Worm (Caenorhabditis elegans) whole organism, L4 larva: ENCODE measurements around the gene C54F6.15.

Experiments used
- pqm-1 ChIP-seq: sonication (generic microtip); optimal IDR thresholded peaks from 2 replicates; lab custom pipeline; 2017; ENCODE audit warnings: missing biosample characterization, missing genetic modification characterization
- unc-130 ChIP-seq: sonication (generic microtip); optimal IDR thresholded peaks from 2 replicates; lab custom pipeline; 2016; ENCODE audit warnings: missing genetic modification reagents, missing genetic modification characterization, missing compliant biosample characterization

DNA sequence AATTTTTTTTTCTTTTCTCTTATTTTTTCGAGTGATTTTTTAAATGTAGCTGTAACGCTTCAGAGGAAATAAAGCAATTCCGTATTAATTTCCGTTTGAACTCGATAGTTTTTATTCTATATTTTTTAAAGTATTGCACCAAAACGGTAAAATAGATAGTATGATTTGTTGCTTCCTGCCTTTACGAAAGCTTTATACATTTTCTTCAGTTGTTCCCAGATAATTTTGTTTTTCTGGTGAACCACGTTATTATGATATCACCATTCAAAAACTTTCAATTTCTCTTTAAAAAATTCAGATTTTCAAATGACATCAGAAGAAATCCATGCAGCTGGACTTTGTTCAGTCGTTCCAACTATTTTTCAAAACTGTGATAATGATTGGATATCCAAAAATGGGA, 7.2 kb downstream of the C54F6.15 start, which contains the start of gene srb-18:
- TF ChIP-seq pqm-1 (tag; lab: Kevin White, UChicago) (no peak), unc-130 (GFP tag; lab: Kevin White, UChicago) (no peak)
